Worm (Caenorhabditis elegans) whole organism, dauer: ENCODE results near the gene idhb-1.

Source experiments
- unc-62 ChIP-seq: sonication (generic microtip); optimal IDR thresholded peaks from 2 replicates; lab custom pipeline; 2017; ENCODE audit warnings: missing biosample characterization, missing genetic modification reagents, missing genetic modification characterization

Gene idhb-1

ce11 chrX:14161684-14162347 is 12.0 kb downstream of the idhb-1 start, which contains the start of gene lgc-25:
Gene lgc-25 (minus strand): TSS chrX:14161734.
- TF ChIP-seq unc-62 (GFP tag; lab: Kevin White, UChicago): no peak

ce11 chrX:14156913-14157312 is 16.9 kb downstream of the idhb-1 start, which contains the start of gene ceh-90:
Gene ceh-90 (minus strand): TSS chrX:14157013.
- no peak for TF ChIP-seq unc-62 (GFP tag; lab: Kevin White, UChicago)

ce11 chrX:14152644-14153043 is 21.2 kb downstream of the idhb-1 start:
- TF ChIP-seq unc-62 (GFP tag; lab: Kevin White, UChicago): no peak

ce11 chrX:14147400-14147799 is 26.5 kb downstream of the idhb-1 start, which contains the start of gene akt-2:
Gene akt-2 (plus strand): TSS chrX:14147700.
- no peak for TF ChIP-seq unc-62 (GFP tag; lab: Kevin White, UChicago)

ce11 chrX:14146740-14147140 is 27.1 kb downstream of the idhb-1 start:
- TF ChIP-seq unc-62 (GFP tag; lab: Kevin White, UChicago): no peak

- no peak for TF ChIP-seq unc-62 (GFP tag; lab: Kevin White, UChicago)
Observed at ce11 chrX:14145634-14146033, 28.2 kb downstream of the idhb-1 start.

ce11 chrX:14141896-14142392 is 31.9 kb downstream of the idhb-1 start, which contains the start of gene ceh-89:
Gene ceh-89 (plus strand): TSS chrX:14141946.
- TF ChIP-seq unc-62 (GFP tag; lab: Kevin White, UChicago): no peak

ce11 chrX:14141344-14141841 is 32.5 kb downstream of the idhb-1 start:
- TF ChIP-seq unc-62 (GFP tag; lab: Kevin White, UChicago): no peak

ce11 chrX:14140040-14140439 is 33.8 kb downstream of the idhb-1 start, which contains the start of gene nkat-1:
Gene nkat-1 (minus strand): TSS chrX:14140140.
- TF ChIP-seq unc-62 (GFP tag; lab: Kevin White, UChicago): no peak

ce11 chrX:14134883-14135282 is 39.0 kb downstream of the idhb-1 start:
- TF ChIP-seq unc-62 (GFP tag; lab: Kevin White, UChicago): no peak

- no peak for TF ChIP-seq unc-62 (GFP tag; lab: Kevin White, UChicago)
Observed at ce11 chrX:14134244-14134643, 39.6 kb downstream of the idhb-1 start, which contains the start of gene F28H6.8. Gene F28H6.8 (minus strand): TSS chrX:14134344.

- no peak for TF ChIP-seq unc-62 (GFP tag; lab: Kevin White, UChicago)
Observed at ce11 chrX:14132677-14133076, 41.2 kb downstream of the idhb-1 start.

- no peak for TF ChIP-seq unc-62 (GFP tag; lab: Kevin White, UChicago)
Observed at ce11 chrX:14131476-14131875, 42.4 kb downstream of the idhb-1 start.

ce11 chrX:14127291-14127922 is 46.5 kb downstream of the idhb-1 start, which contains the start of gene F28H6.4:
Gene F28H6.4 (plus strand): TSS chrX:14127872.
- no peak for TF ChIP-seq unc-62 (GFP tag; lab: Kevin White, UChicago)

- TF ChIP-seq unc-62 (GFP tag; lab: Kevin White, UChicago): no peak
Observed at ce11 chrX:14125870-14126269, 48.0 kb downstream of the idhb-1 start, which contains the start of gene F28H6.6. Gene F28H6.6 (minus strand): TSS chrX:14125879.
